Worm (Caenorhabditis elegans): Measurements from ENCODE around the gene scl-21.

ce11 chrV:19462612-19463011 lies 32.9 kb downstream of the scl-21 start, which contains the start of gene Y43F8B.25:
- TF ChIP-seq ama-1 (optimal IDR thresholded peaks at IDR 0.05) (no peak), aly-2 (tag; optimal IDR thresholded peaks at IDR 0.05) (no peak)

All from whole organism, L3 larva.